Worm (Caenorhabditis elegans) whole organism, midembryonic: Measurements from ENCODE around the gene C36E8.4.

ENCODE experiments used
- cog-1 ChIP-seq: sonication (generic microtip); optimal IDR thresholded peaks from 2 replicates; lab custom pipeline; 2016; ENCODE audit warnings: missing genetic modification characterization, missing compliant biosample characterization
- flt-1 ChIP-seq: fragments of 200-800 bp; sonication (Bioruptor generic); IDR thresholded peaks from 2 replicates; pipeline ENCODE4 v1.3.6; 2022; ENCODE audit warnings: missing genetic modification characterization, missing compliant biosample characterization
- klf-2 ChIP-seq: fragments of 200-800 bp; sonication (Bioruptor generic); conservative IDR thresholded peaks from 2 replicates; pipeline ENCODE4 v1.3.6; 2022; ENCODE audit warnings: missing genetic modification reagents, missing genetic modification characterization, missing compliant biosample characterization

- TF ChIP-seq klf-2 (GFP tag; lab: Robert Waterston, UW) (no peak), flt-1 (GFP tag; lab: Robert Waterston, UW) (no peak), cog-1 (no peak)
Observed at ce11 chrIII:4018095-4018498, 6.0 kb downstream of the C36E8.4 start.
